Worm (Caenorhabditis elegans) whole organism, late embryonic: Measurements from ENCODE around the gene T27A10.6.

Experiments
- ama-1 ChIP-seq: fragments of 150-350 bp; optimal IDR thresholded peaks from 2 replicates; lab custom pipeline; 2014
- ceh-30 ChIP-seq: fragments of 150-350 bp; optimal IDR thresholded peaks from 2 replicates; lab custom pipeline; 2014; ENCODE audit warnings: missing biosample characterization, missing genetic modification characterization
- dmd-4 ChIP-seq: sonication (generic microtip); optimal IDR thresholded peaks from 2 replicates; lab custom pipeline; 2016; ENCODE audit warnings: borderline replicate concordance, missing genetic modification characterization, missing compliant biosample characterization
- elt-2 ChIP-seq: sonication (generic microtip); optimal IDR thresholded peaks from 2 replicates; lab custom pipeline; 2016; ENCODE audit warnings: missing genetic modification reagents, missing genetic modification characterization, missing compliant biosample characterization
- ets-4 ChIP-seq: sonication (generic microtip); optimal IDR thresholded peaks from 2 replicates; lab custom pipeline; 2016; ENCODE audit warnings: missing genetic modification characterization, missing compliant biosample characterization
- nhr-11 ChIP-seq: fragments of 150-350 bp; optimal IDR thresholded peaks from 2 replicates; lab custom pipeline; 2014; ENCODE audit warnings: missing biosample characterization, missing genetic modification characterization
- pha-2 ChIP-seq: sonication (generic microtip); optimal IDR thresholded peaks from 2 replicates; lab custom pipeline; 2017; ENCODE audit warnings: mild to moderate bottlenecking, missing genetic modification characterization, missing compliant biosample characterization
- pha-4 ChIP-seq: fragments of 150-350 bp; optimal IDR thresholded peaks from 2 replicates; lab custom pipeline; 2018; ENCODE audit warnings: missing biosample characterization, missing genetic modification reagents, missing genetic modification characterization
- pqm-1 ChIP-seq: sonication (generic microtip); optimal IDR thresholded peaks from 2 replicates; lab custom pipeline; 2016; ENCODE audit warnings: missing genetic modification characterization, missing compliant biosample characterization
- unc-55 ChIP-seq: sonication (generic microtip); optimal IDR thresholded peaks from 2 replicates; lab custom pipeline; 2017; ENCODE audit warnings: missing biosample characterization, missing genetic modification reagents, missing genetic modification characterization

- no peak for TF ChIP-seq dmd-4 (tag; lab: Kevin White, UChicago)
- TF ChIP-seq elt-2, result no peak
- no peak for TF ChIP-seq ceh-30 (tag; lab: Kevin White, UChicago)
- no peak for TF ChIP-seq nhr-11 (tag; lab: Kevin White, UChicago)
- TF ChIP-seq ama-1 (lab: Kevin White, UChicago), result no peak
- TF ChIP-seq pha-4 (tag; lab: Kevin White, UChicago), result no peak
- TF ChIP-seq ets-4, result no peak
- no peak for TF ChIP-seq unc-55 (GFP tag; lab: Kevin White, UChicago)
- no peak for TF ChIP-seq pha-2 (tag; lab: Kevin White, UChicago)
- TF ChIP-seq pqm-1 (tag; lab: Kevin White, UChicago), result no peak
These were observed 38.6 kb upstream of the T27A10.6 start for ce11 chrX:3634782-3635181.
